Fruit fly (Drosophila melanogaster): Measurements from ENCODE around the gene CG7685.

DNA sequence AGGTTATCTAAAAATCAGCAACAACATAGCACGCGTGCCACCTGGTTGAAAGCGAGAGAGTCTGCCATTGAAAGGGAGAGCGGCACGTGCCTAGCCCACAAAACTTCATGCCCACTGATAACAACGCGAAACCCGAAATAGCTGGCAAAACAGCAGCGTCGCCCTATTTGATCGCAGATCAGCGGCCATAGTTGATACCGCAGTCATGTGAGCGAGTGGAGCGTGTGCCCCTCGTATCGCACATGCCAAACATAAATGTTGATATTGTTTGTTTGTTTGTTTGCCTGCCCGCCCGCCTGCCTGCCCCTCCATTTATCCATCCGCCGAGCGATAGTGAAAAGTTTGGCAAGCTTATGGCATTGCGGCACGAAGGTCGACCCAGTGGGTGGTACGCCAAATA is 28.2 kb downstream of the CG7685 start:
- TF ChIP-seq h (optimal IDR thresholded peaks at IDR 0.05) (no peak), ttk (optimal IDR thresholded peaks at IDR 0.05) (no peak), insv (optimal IDR thresholded peaks at IDR 0.05) (no peak)

All from Kc167 (cell line).